Worm (Caenorhabditis elegans) whole organism, L4 larva: ENCODE data around the gene C09B8.4.

Experiments
- ceh-82 ChIP-seq: sonication (generic microtip); optimal IDR thresholded peaks from 2 replicates; lab custom pipeline; 2017; ENCODE audit warnings: missing biosample characterization, missing genetic modification characterization
- ces-1 ChIP-seq: fragments of 150-350 bp; sonication (generic microtip); optimal IDR thresholded peaks from 4 replicates; lab custom pipeline; 2014; ENCODE audit warnings: missing biosample characterization, missing genetic modification reagents, missing genetic modification characterization
- dmd-6 ChIP-seq: fragments of 200-800 bp; sonication (Bioruptor generic); IDR thresholded peaks from 2 replicates; pipeline ENCODE4 v1.3.6; 2022; ENCODE audit warnings: missing genetic modification reagents, missing genetic modification characterization, missing compliant biosample characterization
- egl-27 ChIP-seq: sonication (generic microtip); optimal IDR thresholded peaks from 3 replicates; lab custom pipeline; 2017; ENCODE audit warnings: missing biosample characterization, missing genetic modification reagents, missing genetic modification characterization
- fos-1 ChIP-seq: fragments of 150-350 bp; optimal IDR thresholded peaks from 2 replicates; lab custom pipeline; 2014; ENCODE audit warnings: missing biosample characterization, missing genetic modification characterization
- jun-1 ChIP-seq: fragments of 150-350 bp; optimal IDR thresholded peaks from 2 replicates; lab custom pipeline; 2014; ENCODE audit warnings: missing biosample characterization, missing genetic modification reagents, missing genetic modification characterization
- mep-1 ChIP-seq: fragments of 150-350 bp; sonication (generic microtip); optimal IDR thresholded peaks from 3 replicates; lab custom pipeline; 2014; ENCODE audit warnings: missing biosample characterization, missing genetic modification characterization
- nhr-10 ChIP-seq: fragments of 150-350 bp; optimal IDR thresholded peaks from 2 replicates; lab custom pipeline; 2014; ENCODE audit warnings: missing biosample characterization, missing genetic modification characterization
- nhr-11 ChIP-seq: fragments of 150-350 bp; optimal IDR thresholded peaks from 2 replicates; lab custom pipeline; 2014; ENCODE audit warnings: missing biosample characterization, missing genetic modification characterization
- nhr-28 ChIP-seq: fragments of 150-350 bp; optimal IDR thresholded peaks from 2 replicates; lab custom pipeline; 2014; ENCODE audit warnings: missing biosample characterization, missing genetic modification characterization
- nhr-6 ChIP-seq: fragments of 150-350 bp; optimal IDR thresholded peaks from 2 replicates; lab custom pipeline; 2014; ENCODE audit warnings: missing biosample characterization, missing genetic modification characterization
- nhr-76 ChIP-seq: fragments of 150-350 bp; optimal IDR thresholded peaks from 2 replicates; lab custom pipeline; 2014; ENCODE audit warnings: missing biosample characterization, missing genetic modification characterization
- tag-97 ChIP-seq: fragments of 200-800 bp; sonication (Bioruptor generic); IDR thresholded peaks from 2 replicates; pipeline ENCODE4 v1.3.6; 2022; ENCODE audit warnings: missing genetic modification characterization, missing compliant biosample characterization

DNA sequence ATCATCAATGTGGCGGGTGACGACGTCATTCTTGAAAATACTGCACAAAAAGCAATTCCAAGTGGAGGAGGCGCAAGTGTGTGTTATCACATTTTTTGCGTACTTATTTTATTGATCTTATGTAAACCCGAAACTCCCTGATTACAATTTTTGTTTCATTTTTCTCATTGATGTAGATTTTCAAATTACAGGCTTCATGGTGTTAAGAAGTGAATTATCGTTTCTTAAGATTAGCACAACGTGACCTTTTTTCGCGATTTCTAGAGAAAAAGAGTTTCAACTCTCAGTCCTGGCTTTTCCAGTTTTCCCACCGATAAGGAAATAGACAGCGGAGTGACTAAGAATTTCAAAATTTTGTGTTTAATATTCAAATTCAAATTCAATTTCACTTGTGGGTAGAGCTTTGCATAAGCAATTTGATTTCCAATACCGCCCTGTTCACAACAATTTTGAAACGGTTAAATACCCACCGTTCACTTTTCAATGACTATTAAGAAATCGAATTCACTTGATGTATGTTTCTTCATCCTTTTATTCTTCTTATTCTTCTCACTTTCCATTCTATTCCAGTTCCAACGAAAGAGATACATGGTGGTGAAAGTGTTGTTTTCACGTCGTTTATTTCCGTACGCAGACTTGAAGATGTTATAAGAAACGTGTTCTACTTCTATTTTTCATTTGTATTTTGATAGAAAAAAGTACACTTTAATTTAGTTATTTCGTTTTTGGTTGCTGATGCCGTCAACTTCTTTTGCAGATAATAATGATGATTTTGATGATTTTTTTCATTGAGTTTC, 7.2 kb upstream of the C09B8.4 start:
- TF ChIP-seq fos-1 (tag; lab: Kevin White, UChicago) (no peak), nhr-28 (tag; lab: Kevin White, UChicago) (no peak), ces-1 (GFP tag; lab: Kevin White, UChicago) (no peak), nhr-6 (tag; lab: Kevin White, UChicago) (no peak), egl-27 (tag; lab: Kevin White, UChicago) (no peak), nhr-10 (no peak), mep-1 (tag; lab: Kevin White, UChicago) (no peak), nhr-11 (tag; lab: Kevin White, UChicago) (no peak), ceh-82 (no peak), nhr-76 (tag; lab: Kevin White, UChicago) (no peak), jun-1 (no peak), tag-97 (GFP tag; lab: Robert Waterston, UW) (no peak), dmd-6 (GFP tag; lab: Robert Waterston, UW) (peak; percentile 12; the same call in 1 of the 2 replicates)
